Fruit fly (Drosophila melanogaster) whole organism, embryonic: Measurements from ENCODE around the gene Gmppb.
A peak's percentile ranks its signal among the peaks of the same experiment; 100 is the strongest.

Source experiments
- Adf1 ChIP-seq: fragments of 200-800 bp; sonication (Bioruptor generic); IDR thresholded peaks from 2 replicates; pipeline ENCODE4 v1.3.6; 2022; ENCODE audit warnings: missing biosample characterization, missing genetic modification characterization
- Bdp1 ChIP-seq: fragments of 200-800 bp; sonication (Bioruptor generic); optimal IDR thresholded peaks from 3 replicates; lab custom pipeline; 2016; ENCODE audit warnings: missing biosample characterization, missing genetic modification characterization
- CG10959 ChIP-seq: fragments of 200-800 bp; sonication (Bioruptor generic); IDR thresholded peaks from 2 replicates; pipeline ENCODE4 v1.3.6; 2022; ENCODE audit warnings: missing biosample characterization, missing genetic modification characterization
- CG11398 ChIP-seq: fragments of 200-800 bp; sonication (Bioruptor generic); optimal IDR thresholded peaks from 2 replicates; lab custom pipeline; 2016; ENCODE audit warnings: missing biosample characterization, missing genetic modification characterization
- CG11456 ChIP-seq: fragments of 200-800 bp; sonication (Bioruptor generic); IDR thresholded peaks from 3 replicates; pipeline ENCODE4 v1.3.6; 2022; ENCODE audit warnings: missing biosample characterization, missing genetic modification characterization
- CG1233 ChIP-seq: fragments of 200-800 bp; sonication (Bioruptor generic); optimal IDR thresholded peaks from 4 replicates; lab custom pipeline; 2018; ENCODE audit warnings: missing biosample characterization, mild to moderate bottlenecking, missing genetic modification characterization
- CG13894 ChIP-seq: fragments of 200-800 bp; sonication (Bioruptor generic); optimal IDR thresholded peaks from 3 replicates; lab custom pipeline; 2018; ENCODE audit warnings: missing biosample characterization, mild to moderate bottlenecking, missing genetic modification characterization, moderate library complexity
- CG14014 ChIP-seq: fragments of 200-800 bp; sonication (Bioruptor generic); IDR thresholded peaks from 2 replicates; pipeline ENCODE4 v1.3.6; 2022; ENCODE audit warnings: missing biosample characterization, missing genetic modification characterization
- CG15514 ChIP-seq: fragments of 200-800 bp; sonication (Bioruptor generic); optimal IDR thresholded peaks from 3 replicates; lab custom pipeline; 2017; ENCODE audit warnings: missing biosample characterization, missing genetic modification characterization, mild to moderate bottlenecking, moderate library complexity, missing genetic modification reagents
- CG18599 ChIP-seq: fragments of 200-800 bp; sonication (Bioruptor generic); optimal IDR thresholded peaks from 3 replicates; lab custom pipeline; 2017; ENCODE audit warnings: missing biosample characterization, missing genetic modification characterization, mild to moderate bottlenecking, moderate library complexity, missing genetic modification reagents
- CG2202 ChIP-seq: fragments of 200-800 bp; sonication (Bioruptor generic); optimal IDR thresholded peaks from 2 replicates; lab custom pipeline; 2018; ENCODE audit warnings: missing biosample characterization, mild to moderate bottlenecking, missing genetic modification characterization
- CG42726 ChIP-seq: fragments of 200-800 bp; sonication (Bioruptor generic); IDR thresholded peaks from 2 replicates; pipeline ENCODE4 v1.3.6; 2022; ENCODE audit warnings: missing biosample characterization, missing genetic modification characterization; ENCODE audit not compliant: partially characterized antibody
- CG4820 ChIP-seq: fragments of 200-800 bp; sonication (Bioruptor generic); optimal IDR thresholded peaks from 3 replicates; lab custom pipeline; 2016; ENCODE audit warnings: missing biosample characterization, missing genetic modification characterization
- CG6254 ChIP-seq: fragments of 200-800 bp; sonication (Bioruptor generic); optimal IDR thresholded peaks from 3 replicates; lab custom pipeline; 2017; ENCODE audit warnings: mild to moderate bottlenecking, missing biosample characterization, missing genetic modification reagents, missing genetic modification characterization
- CG6765 ChIP-seq: fragments of 200-800 bp; sonication (Bioruptor generic); optimal IDR thresholded peaks from 3 replicates; lab custom pipeline; 2017; ENCODE audit warnings: missing biosample characterization, mild to moderate bottlenecking, missing genetic modification characterization
- CG7745 ChIP-seq: fragments of 200-800 bp; sonication (Bioruptor generic); optimal IDR thresholded peaks from 2 replicates; lab custom pipeline; 2018; ENCODE audit warnings: missing biosample characterization, mild to moderate bottlenecking, missing genetic modification characterization, moderate library complexity
- CG9932 ChIP-seq: fragments of 200-800 bp; sonication (Bioruptor generic); IDR thresholded peaks from 2 replicates; pipeline ENCODE4 v1.3.6; 2022; ENCODE audit warnings: missing biosample characterization, missing genetic modification characterization
- Deaf1 ChIP-seq: fragments of 200-800 bp; optimal IDR thresholded peaks from 3 replicates; lab custom pipeline; 2019; ENCODE audit warnings: missing biosample characterization, mild to moderate bottlenecking, missing genetic modification characterization, moderate library complexity
- Dfd ChIP-seq, 2 experiments: fragments of >200 bp; optimal IDR thresholded peaks; 2 replicates each; lab custom pipeline; 2017; ENCODE audit warnings: missing biosample characterization in 2 of 2, missing genetic modification characterization in 2 of 2
- Drgx ChIP-seq: fragments of 200-800 bp; sonication (Bioruptor generic); IDR thresholded peaks from 2 replicates; pipeline ENCODE4 v1.3.6; 2022; ENCODE audit warnings: missing biosample characterization, missing genetic modification characterization
- Fer1 ChIP-seq: fragments of 200-800 bp; sonication (Bioruptor generic); optimal IDR thresholded peaks from 2 replicates; lab custom pipeline; 2017; ENCODE audit warnings: missing biosample characterization, mild to moderate bottlenecking, missing genetic modification characterization
- HmgZ ChIP-seq: fragments of 200-800 bp; sonication (Bioruptor generic); optimal IDR thresholded peaks from 2 replicates; lab custom pipeline; 2018; ENCODE audit warnings: missing biosample characterization, mild to moderate bottlenecking, missing genetic modification characterization
- Hmr ChIP-seq: fragments of 200-800 bp; sonication (Bioruptor generic); optimal IDR thresholded peaks from 3 replicates; lab custom pipeline; 2017; ENCODE audit warnings: mild to moderate bottlenecking, missing biosample characterization, missing genetic modification reagents, missing genetic modification characterization
- Med ChIP-seq: fragments of 200-800 bp; sonication (Bioruptor generic); peaks from one replicate; lab custom pipeline; 2016; ENCODE audit warnings: missing biosample characterization, missing genetic modification characterization, mild to moderate bottlenecking, inconsistent platforms, moderate library complexity
- Sox102F ChIP-seq: fragments of 200-800 bp; sonication (Bioruptor generic); optimal IDR thresholded peaks from 2 replicates; lab custom pipeline; 2018; ENCODE audit warnings: missing biosample characterization, mild to moderate bottlenecking, missing genetic modification characterization, moderate library complexity
- abd-A ChIP-seq: fragments of 200-800 bp; sonication (Bioruptor generic); optimal IDR thresholded peaks from 3 replicates; lab custom pipeline; 2019; ENCODE audit warnings: missing biosample characterization, mild to moderate bottlenecking, missing genetic modification characterization, moderate library complexity
- ap ChIP-seq: fragments of 200-800 bp; sonication (Bioruptor generic); IDR thresholded peaks from 2 replicates; pipeline ENCODE4 v1.3.6; 2022; ENCODE audit warnings: missing biosample characterization, missing genetic modification characterization
- bab2 ChIP-seq: fragments of 200-800 bp; sonication (Bioruptor generic); optimal IDR thresholded peaks from 2 replicates; lab custom pipeline; 2016; ENCODE audit warnings: missing biosample characterization, missing genetic modification characterization
- bsh ChIP-seq, 2 experiments: fragments of 200-800 bp; sonication (Bioruptor generic); optimal IDR thresholded peaks; 2 replicates each; lab custom pipeline; 2017 to 2018; ENCODE audit warnings: mild to moderate bottlenecking in 2 of 2, missing biosample characterization in 2 of 2, missing genetic modification characterization in 2 of 2, moderate library complexity in 1 of 2
- chinmo ChIP-seq: fragments of 200-800 bp; sonication (Bioruptor generic); IDR thresholded peaks from 4 replicates; pipeline ENCODE4 v1.3.6; 2022; ENCODE audit warnings: missing biosample characterization, missing genetic modification characterization; ENCODE audit not compliant: partially characterized antibody
- crp ChIP-seq, 2 experiments: fragments of 200-800 bp; sonication (Bioruptor generic); optimal IDR thresholded peaks; 2 replicates in 1 of 2; 3 replicates in 1 of 2; lab custom pipeline; 2017; ENCODE audit warnings: missing biosample characterization in 2 of 2, missing genetic modification characterization in 2 of 2, mild to moderate bottlenecking in 1 of 2, moderate library complexity in 1 of 2
- cwo ChIP-seq: fragments of 200-800 bp; sonication (Bioruptor generic); optimal IDR thresholded peaks from 3 replicates; lab custom pipeline; 2017; ENCODE audit warnings: missing biosample characterization, missing genetic modification characterization, mild to moderate bottlenecking, moderate library complexity, missing genetic modification reagents
- gt ChIP-seq: fragments of 200-800 bp; sonication (Bioruptor generic); IDR thresholded peaks from 2 replicates; pipeline ENCODE4 v1.3.6; 2022; ENCODE audit warnings: missing biosample characterization, missing genetic modification characterization
- ken ChIP-seq: fragments of 200-800 bp; sonication (Bioruptor generic); IDR thresholded peaks from 3 replicates; pipeline ENCODE4 v1.3.6; 2022; ENCODE audit warnings: missing biosample characterization, missing genetic modification characterization
- lab ChIP-seq: fragments of 200-800 bp; sonication (Bioruptor generic); optimal IDR thresholded peaks from 3 replicates; lab custom pipeline; 2017; ENCODE audit warnings: missing biosample characterization, missing genetic modification characterization, mild to moderate bottlenecking, moderate library complexity, missing genetic modification reagents
- nau ChIP-seq: fragments of 200-800 bp; sonication (Bioruptor generic); optimal IDR thresholded peaks from 3 replicates; lab custom pipeline; 2017; ENCODE audit warnings: missing biosample characterization, mild to moderate bottlenecking, missing genetic modification characterization, missing genetic modification reagents
- onecut ChIP-seq: fragments of 200-800 bp; sonication (Bioruptor generic); IDR thresholded peaks from 2 replicates; pipeline ENCODE4 v1.3.6; 2022; ENCODE audit warnings: missing biosample characterization, missing genetic modification characterization
- pzg ChIP-seq: fragments of 200-800 bp; sonication (Bioruptor generic); optimal IDR thresholded peaks from 3 replicates; lab custom pipeline; 2018; ENCODE audit warnings: missing biosample characterization, mild to moderate bottlenecking, missing genetic modification characterization, moderate library complexity
- scrt ChIP-seq: fragments of 200-800 bp; sonication (Bioruptor generic); optimal IDR thresholded peaks from 2 replicates; lab custom pipeline; 2018; ENCODE audit warnings: missing biosample characterization, mild to moderate bottlenecking, missing genetic modification characterization, moderate library complexity
- sd ChIP-seq: fragments of 200-800 bp; sonication (Bioruptor generic); optimal IDR thresholded peaks from 3 replicates; lab custom pipeline; 2018; ENCODE audit warnings: missing biosample characterization, mild to moderate bottlenecking, missing genetic modification characterization, moderate library complexity
- slbo ChIP-seq: fragments of 200-800 bp; sonication (Bioruptor generic); IDR thresholded peaks from 2 replicates; pipeline ENCODE4 v1.3.6; 2022; ENCODE audit warnings: missing biosample characterization, missing genetic modification characterization
- so ChIP-seq: fragments of 200-800 bp; sonication (Bioruptor generic); IDR thresholded peaks from 3 replicates; pipeline ENCODE4 v1.3.6; 2022; ENCODE audit warnings: missing biosample characterization, missing genetic modification characterization

The Gmppb gene

DNA sequence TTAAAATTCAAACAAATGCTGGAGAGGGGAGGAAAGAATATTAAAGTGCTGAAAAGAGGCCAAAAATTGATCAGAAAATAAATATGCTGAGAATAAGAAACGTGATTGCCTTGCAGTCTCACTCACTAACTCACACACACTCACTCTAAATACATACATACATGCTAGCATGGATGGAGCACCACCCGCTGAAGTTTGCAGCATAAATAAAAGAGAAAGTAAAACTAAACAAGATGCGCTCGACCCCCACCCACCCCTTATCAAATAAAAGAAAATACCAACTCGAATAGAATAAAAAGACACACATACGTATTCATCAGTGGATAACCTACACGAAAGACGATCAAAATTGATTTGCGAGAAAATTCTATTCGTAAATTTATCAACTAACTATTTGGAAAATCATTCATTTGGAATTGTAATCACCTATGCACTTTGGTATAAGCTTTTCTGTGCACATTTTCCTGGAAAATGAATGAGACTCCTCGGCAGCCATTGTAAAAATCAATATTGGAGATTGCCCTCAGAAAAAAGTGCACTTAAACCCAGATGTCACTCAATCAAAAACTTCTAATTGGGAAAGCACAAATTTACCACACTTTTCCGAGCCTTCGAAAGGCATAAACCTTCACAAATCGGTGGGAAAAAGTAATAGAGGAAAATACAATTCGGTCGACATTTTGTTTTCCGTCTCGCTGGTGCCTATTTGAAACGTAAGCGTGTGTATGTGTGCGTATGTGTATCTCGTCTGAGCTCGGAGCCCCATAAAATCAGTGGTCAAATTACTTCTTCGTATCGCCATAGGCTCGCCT lies at the start of gene Gmppb (continued):
- TF ChIP-seq onecut (GFP tag; lab: Robert Waterston, UW) (peak; percentile 86), Dfd (GFP tag; optimal IDR thresholded peaks at IDR 0.05; lab: Kevin White, UChicago) (no peak), bsh (GFP tag; optimal IDR thresholded peaks at IDR 0.05; lab: Kevin White, UChicago) (no peak), ken (GFP tag; lab: Robert Waterston, UW) (no peak), CG4820 (no peak)

DNA sequence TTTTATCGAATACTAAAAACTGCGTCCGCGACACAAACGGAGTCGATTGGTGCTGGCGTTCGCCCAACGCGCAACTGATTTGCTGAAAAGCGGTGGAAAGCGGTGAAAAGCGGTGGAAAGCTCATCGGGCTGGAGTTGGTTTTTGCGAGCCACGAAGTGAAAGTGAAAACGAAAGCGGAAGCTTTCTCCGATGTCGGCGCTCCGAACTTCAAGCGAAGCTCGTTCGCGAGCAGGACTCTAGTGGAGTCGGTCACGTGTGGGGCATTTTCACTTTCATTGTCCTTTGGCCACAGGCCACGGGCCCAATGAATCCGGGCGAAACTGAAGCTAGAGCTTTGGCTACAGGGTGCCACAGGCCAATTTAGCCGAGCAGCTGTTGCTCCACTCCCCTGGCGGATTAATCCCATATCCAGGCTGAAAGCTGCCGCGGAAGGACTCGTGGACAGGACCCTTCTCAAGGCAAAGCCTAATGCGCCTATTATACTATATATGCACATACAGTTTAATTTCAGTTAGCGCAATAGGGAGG lies 42.5 kb upstream of the Gmppb start:
- TF ChIP-seq CG13894 (peak; percentile 5), gt (GFP tag; lab: Robert Waterston, UW) (no peak), CG6254 (peak; percentile 94), Adf1 (GFP tag; lab: Robert Waterston, UW) (peak; percentile 17; the same call in 1 of the 2 replicates), Med (peak; percentile 58), CG7745 (tag; lab: Kevin White, UChicago) (no peak), scrt (peak; percentile 88), nau (GFP tag; lab: Kevin White, UChicago) (no peak), Drgx (GFP tag; lab: Robert Waterston, UW) (peak; percentile 17; the same call in 1 of the 2 replicates), abd-A (tag; lab: Kevin White, UChicago) (peak; percentile 42), Fer1 (GFP tag; lab: Kevin White, UChicago) (peak; percentile 49), Deaf1 (tag; lab: Kevin White, UChicago) (peak; percentile 95), CG14014 (GFP tag; lab: Robert Waterston, UW) (0 out of 2 replicates have a peak, but pooled peaks have one; percentile 7), Bdp1 (GFP tag; lab: Kevin White, UChicago) (no peak), cwo (peak; percentile 70), CG42726 (GFP tag; lab: Robert Waterston, UW) (0 out of 2 replicates have a peak, but pooled peaks have one; percentile 27), CG18599 (GFP tag; lab: Kevin White, UChicago) (peak; percentile 0), pzg (GFP tag; lab: Kevin White, UChicago) (peak; percentile 15), sd (tag; lab: Kevin White, UChicago) (no peak), Hmr (peak; percentile 14), CG11456 (GFP tag; lab: Robert Waterston, UW) (0 out of 3 replicates have a peak, but pooled peaks have one; percentile 46), CG2202 (tag; lab: Kevin White, UChicago) (no peak), bab2 (GFP tag; lab: Kevin White, UChicago) (no peak), CG6765 (GFP tag; lab: Kevin White, UChicago) (no peak), crp (GFP tag; optimal IDR thresholded peaks at IDR 0.05; lab: Kevin White, UChicago) (peak in 1 of 2 experiments; percentile 28), lab (GFP tag; lab: Kevin White, UChicago) (peak; percentile 17), Sox102F (no peak), ap (GFP tag; lab: Robert Waterston, UW) (0 out of 2 replicates have a peak, but pooled peaks have one; percentile 10), CG15514 (GFP tag; lab: Kevin White, UChicago) (peak; percentile 30), chinmo (GFP tag; lab: Robert Waterston, UW) (no peak), CG1233 (no peak), CG10959 (GFP tag; lab: Robert Waterston, UW) (0 out of 2 replicates have a peak, but pooled peaks have one; percentile 12), HmgZ (tag; lab: Kevin White, UChicago) (no peak), slbo (peak; percentile 27; the same call in 1 of the 2 replicates), so (GFP tag; lab: Robert Waterston, UW) (no peak), CG11398 (no peak), CG9932 (GFP tag; lab: Robert Waterston, UW) (0 out of 2 replicates have a peak, but pooled peaks have one; percentile 14)
